Fruit fly (Drosophila melanogaster) whole organism, embryonic: ENCODE results near the gene CG13000.

ENCODE experiments used
- Abd-B ChIP-seq: fragments of 200-800 bp; sonication (Bioruptor generic); optimal IDR thresholded peaks from 2 replicates; lab custom pipeline; 2018; ENCODE audit warnings: missing biosample characterization, mild to moderate bottlenecking, missing genetic modification characterization, moderate library complexity
- Atf3 ChIP-seq: fragments of 200-800 bp; sonication (Bioruptor generic); optimal IDR thresholded peaks from 3 replicates; lab custom pipeline; 2016; ENCODE audit warnings: missing biosample characterization, missing genetic modification characterization
- Awh ChIP-seq: fragments of 200-800 bp; sonication (Bioruptor generic); IDR thresholded peaks from 2 replicates; pipeline ENCODE4, ENCODE4 v1.3.6; 2022; ENCODE audit warnings: missing biosample characterization, missing genetic modification characterization
- CG1024 ChIP-seq: fragments of 200-800 bp; sonication (Bioruptor generic); IDR thresholded peaks from 2 replicates; pipeline ENCODE4 v1.3.6; 2022; ENCODE audit warnings: missing biosample characterization, missing genetic modification characterization
- CG12769 ChIP-seq: fragments of 200-800 bp; sonication (Bioruptor generic); optimal IDR thresholded peaks from 2 replicates; lab custom pipeline; 2019; ENCODE audit warnings: missing biosample characterization, mild to moderate bottlenecking, missing genetic modification characterization, moderate library complexity
- CG12942 ChIP-seq: fragments of 200-800 bp; sonication (Bioruptor generic); optimal IDR thresholded peaks from 3 replicates; lab custom pipeline; 2016; ENCODE audit warnings: missing biosample characterization, missing genetic modification characterization
- CG13296 ChIP-seq: fragments of 200-800 bp; sonication (Bioruptor generic); optimal IDR thresholded peaks from 3 replicates; lab custom pipeline; 2018; ENCODE audit warnings: missing biosample characterization, mild to moderate bottlenecking, missing genetic modification characterization
- CG13894 ChIP-seq: fragments of 200-800 bp; sonication (Bioruptor generic); optimal IDR thresholded peaks from 3 replicates; lab custom pipeline; 2018; ENCODE audit warnings: missing biosample characterization, mild to moderate bottlenecking, missing genetic modification characterization, moderate library complexity
- CG18262 ChIP-seq: fragments of 200-800 bp; optimal IDR thresholded peaks from 3 replicates; lab custom pipeline; 2019; ENCODE audit warnings: missing biosample characterization, mild to moderate bottlenecking, missing genetic modification characterization, moderate library complexity
- CG18619 ChIP-seq: fragments of 200-800 bp; sonication (Bioruptor generic); optimal IDR thresholded peaks from 3 replicates; lab custom pipeline; 2017; ENCODE audit warnings: missing biosample characterization, mild to moderate bottlenecking, missing genetic modification characterization
- CG2116 ChIP-seq: fragments of 200-800 bp; sonication (Bioruptor generic); optimal IDR thresholded peaks from 3 replicates; lab custom pipeline; 2018; ENCODE audit warnings: missing biosample characterization, mild to moderate bottlenecking, missing genetic modification characterization
- CG2678 ChIP-seq: fragments of 200-800 bp; sonication (Bioruptor generic); optimal IDR thresholded peaks from 3 replicates; lab custom pipeline; 2019; ENCODE audit warnings: missing biosample characterization, mild to moderate bottlenecking, missing genetic modification characterization, moderate library complexity
- CG2875 ChIP-seq: fragments of 200-800 bp; sonication (Bioruptor generic); optimal IDR thresholded peaks from 2 replicates; lab custom pipeline; 2017; ENCODE audit warnings: missing biosample characterization, mild to moderate bottlenecking, missing genetic modification characterization, missing genetic modification reagents
- CG31365 ChIP-seq: fragments of 200-800 bp; sonication (Bioruptor generic); optimal IDR thresholded peaks from 2 replicates; lab custom pipeline; 2018; ENCODE audit warnings: missing biosample characterization, mild to moderate bottlenecking, missing genetic modification characterization
- CG4730 ChIP-seq: fragments of 200-800 bp; sonication (Bioruptor generic); IDR thresholded peaks from 2 replicates; pipeline ENCODE4 v1.3.6; 2022; ENCODE audit warnings: missing biosample characterization, missing genetic modification characterization
- CG5245 ChIP-seq: fragments of 200-800 bp; sonication (Bioruptor generic); optimal IDR thresholded peaks from 3 replicates; lab custom pipeline; 2016; ENCODE audit warnings: missing biosample characterization, missing genetic modification characterization
- CG7839 ChIP-seq: fragments of 200-800 bp; sonication (Bioruptor generic); optimal IDR thresholded peaks from 3 replicates; lab custom pipeline; 2018; ENCODE audit warnings: missing biosample characterization, mild to moderate bottlenecking, missing genetic modification characterization, moderate library complexity
- CG8281 ChIP-seq: fragments of 200-800 bp; sonication (Bioruptor generic); optimal IDR thresholded peaks from 2 replicates; lab custom pipeline; 2018; ENCODE audit warnings: missing biosample characterization, mild to moderate bottlenecking, missing genetic modification characterization, moderate library complexity
- CG8290 ChIP-seq, 3 experiments: fragments of 200-800 bp; sonication (Bioruptor generic); optimal IDR thresholded peaks; 2 replicates each; lab custom pipeline; 2016 to 2019; ENCODE audit warnings: missing biosample characterization in 3 of 3, missing genetic modification characterization in 3 of 3, mild to moderate bottlenecking in 2 of 3, moderate library complexity in 1 of 3
- CG9215 ChIP-seq: fragments of 200-800 bp; sonication (Bioruptor generic); IDR thresholded peaks from 2 replicates; pipeline ENCODE4 v1.3.6; 2022; ENCODE audit warnings: missing biosample characterization, missing genetic modification characterization
- CG9876 ChIP-seq: fragments of 200-800 bp; sonication (Bioruptor generic); optimal IDR thresholded peaks from 2 replicates; lab custom pipeline; 2016; ENCODE audit warnings: missing biosample characterization, missing genetic modification characterization
- CkIIα-i1 ChIP-seq: fragments of 200-800 bp; sonication (Bioruptor generic); IDR thresholded peaks from 2 replicates; pipeline ENCODE4 v1.3.6; 2022; ENCODE audit warnings: missing biosample characterization, missing genetic modification characterization
- Doc2 ChIP-seq: fragments of 200-800 bp; sonication (Bioruptor generic); IDR thresholded peaks from 2 replicates; pipeline ENCODE4 v1.3.6; 2022; ENCODE audit warnings: missing biosample characterization, missing genetic modification characterization
- ERR ChIP-seq: fragments of 200-800 bp; sonication (Bioruptor generic); optimal IDR thresholded peaks from 2 replicates; lab custom pipeline; 2016; ENCODE audit warnings: missing biosample characterization, missing genetic modification characterization
- H2.0 ChIP-seq: fragments of 200-800 bp; sonication (Bioruptor generic); IDR thresholded peaks from 2 replicates; pipeline ENCODE4 v1.3.6; 2022; ENCODE audit warnings: missing biosample characterization, missing genetic modification characterization
- Hr78 ChIP-seq, 2 experiments: fragments of 200-800 bp in 1 of 2; fragments of >200 bp in 1 of 2; sonication (Bioruptor generic) in 1 of 2; optimal IDR thresholded peaks; 2 replicates each; lab custom pipeline; 2017 to 2019; ENCODE audit warnings: missing biosample characterization in 2 of 2, missing genetic modification characterization in 2 of 2, mild to moderate bottlenecking in 1 of 2, moderate library complexity in 1 of 2
- Hsf ChIP-seq: fragments of 200-800 bp; sonication (Bioruptor generic); optimal IDR thresholded peaks from 3 replicates; lab custom pipeline; 2016; ENCODE audit warnings: missing biosample characterization, missing genetic modification characterization
- Kr ChIP-seq: fragments of 200-800 bp; sonication (Bioruptor generic); optimal IDR thresholded peaks from 2 replicates; lab custom pipeline; 2017; ENCODE audit warnings: missing biosample characterization, mild to moderate bottlenecking, missing genetic modification characterization
- Sox102F ChIP-seq: fragments of 200-800 bp; sonication (Bioruptor generic); optimal IDR thresholded peaks from 2 replicates; lab custom pipeline; 2018; ENCODE audit warnings: missing biosample characterization, mild to moderate bottlenecking, missing genetic modification characterization, moderate library complexity
- Sry-β ChIP-seq: fragments of 200-800 bp; sonication (Bioruptor generic); optimal IDR thresholded peaks from 2 replicates; lab custom pipeline; 2018; ENCODE audit warnings: missing biosample characterization, mild to moderate bottlenecking, missing genetic modification characterization, moderate library complexity
- Ssrp ChIP-seq: fragments of 200-800 bp; sonication (Bioruptor generic); optimal IDR thresholded peaks from 2 replicates; lab custom pipeline; 2018; ENCODE audit warnings: missing biosample characterization, mild to moderate bottlenecking, missing genetic modification characterization, moderate library complexity
- ara ChIP-seq: fragments of 200-800 bp; sonication (Bioruptor generic); IDR thresholded peaks from 2 replicates; pipeline ENCODE4 v1.3.6; 2022; ENCODE audit warnings: missing biosample characterization, missing genetic modification characterization
- bcd ChIP-seq: fragments of 200-800 bp; sonication (Bioruptor generic); optimal IDR thresholded peaks from 2 replicates; lab custom pipeline; 2017; ENCODE audit warnings: missing biosample characterization, mild to moderate bottlenecking, missing genetic modification characterization
- bsh ChIP-seq, 2 experiments: fragments of 200-800 bp; sonication (Bioruptor generic); optimal IDR thresholded peaks; 2 replicates each; lab custom pipeline; 2017 to 2018; ENCODE audit warnings: mild to moderate bottlenecking in 2 of 2, missing biosample characterization in 2 of 2, missing genetic modification characterization in 2 of 2, moderate library complexity in 1 of 2
- cwo ChIP-seq: fragments of 200-800 bp; sonication (Bioruptor generic); optimal IDR thresholded peaks from 3 replicates; lab custom pipeline; 2017; ENCODE audit warnings: missing biosample characterization, missing genetic modification characterization, mild to moderate bottlenecking, moderate library complexity, missing genetic modification reagents
- dmrt99B ChIP-seq: fragments of 200-800 bp; sonication (Bioruptor generic); optimal IDR thresholded peaks from 2 replicates; lab custom pipeline; 2018; ENCODE audit warnings: missing biosample characterization, mild to moderate bottlenecking, missing genetic modification characterization, moderate library complexity
- eyg ChIP-seq: fragments of 200-800 bp; sonication (Bioruptor generic); optimal IDR thresholded peaks from 3 replicates; lab custom pipeline; 2016; ENCODE audit warnings: missing biosample characterization, missing genetic modification characterization
- gem ChIP-seq: fragments of 200-800 bp; sonication (Bioruptor generic); optimal IDR thresholded peaks from 2 replicates; lab custom pipeline; 2019; ENCODE audit warnings: missing biosample characterization, mild to moderate bottlenecking, missing genetic modification characterization, moderate library complexity
- ham ChIP-seq: fragments of 200-800 bp; sonication (Bioruptor generic); IDR thresholded peaks from 2 replicates; pipeline ENCODE4 v1.3.6; 2022; ENCODE audit warnings: missing biosample characterization, missing genetic modification characterization
- hkb ChIP-seq, 2 experiments: fragments of 200-800 bp in 1 of 2; fragments of >200 bp in 1 of 2; sonication (Bioruptor generic) in 1 of 2; IDR thresholded peaks in 1 of 2; optimal IDR thresholded peaks in 1 of 2; 2 replicates each; pipeline versions ENCODE4 v1.3.6 to Lab custom; 2017 to 2022; ENCODE audit warnings: missing biosample characterization in 1 of 2, missing genetic modification characterization in 1 of 2
- kah ChIP-seq: fragments of 200-800 bp; sonication (Bioruptor generic); optimal IDR thresholded peaks from 2 replicates; lab custom pipeline; 2018; ENCODE audit warnings: missing biosample characterization, mild to moderate bottlenecking, missing genetic modification characterization
- lov ChIP-seq, 2 experiments: fragments of 200-800 bp in 1 of 2; fragments of >200 bp in 1 of 2; sonication (Bioruptor generic) in 1 of 2; IDR thresholded peaks in 1 of 2; optimal IDR thresholded peaks in 1 of 2; 2 replicates in 1 of 2; 3 replicates in 1 of 2; pipeline versions ENCODE4 v1.3.6 to Lab custom; 2017 to 2022; ENCODE audit warnings: missing biosample characterization in 1 of 2, missing genetic modification characterization in 1 of 2
- org-1 ChIP-seq: fragments of 200-800 bp; sonication (Bioruptor generic); optimal IDR thresholded peaks from 2 replicates; lab custom pipeline; 2017; ENCODE audit warnings: missing biosample characterization, missing genetic modification characterization
- pho ChIP-seq: fragments of 200-800 bp; sonication (Bioruptor generic); optimal IDR thresholded peaks from 2 replicates; lab custom pipeline; 2016; ENCODE audit warnings: missing biosample characterization, missing genetic modification characterization
- ranshi ChIP-seq: fragments of 200-800 bp; sonication (Bioruptor generic); IDR thresholded peaks from 2 replicates; pipeline ENCODE4 v1.3.6; 2022; ENCODE audit warnings: missing biosample characterization, missing genetic modification characterization
- row ChIP-seq: fragments of 200-800 bp; sonication (Bioruptor generic); IDR thresholded peaks from 3 replicates; pipeline ENCODE4 v1.3.6; 2022; ENCODE audit warnings: missing biosample characterization, missing genetic modification characterization
- sens ChIP-seq: fragments of 200-800 bp; sonication (Bioruptor generic); peaks from one replicate; lab custom pipeline; 2016; ENCODE audit warnings: missing biosample characterization, missing genetic modification characterization
- tx ChIP-seq: fragments of 200-800 bp; sonication (Bioruptor generic); optimal IDR thresholded peaks from 2 replicates; lab custom pipeline; 2016; ENCODE audit warnings: missing biosample characterization, missing genetic modification characterization
- yki ChIP-seq: fragments of >200 bp; optimal IDR thresholded peaks from 3 replicates; lab custom pipeline; 2018
- zf30C ChIP-seq: fragments of 200-800 bp; sonication (Bioruptor generic); optimal IDR thresholded peaks from 3 replicates; lab custom pipeline; 2018; ENCODE audit warnings: missing biosample characterization, mild to moderate bottlenecking, missing genetic modification characterization

Gene CG13000

dm6 chrX:16945414-16945813 is 2.9 kb downstream of the CG13000 start (continued):
- TF ChIP-seq kah (GFP tag; lab: Kevin White, UChicago), result no peak
- peak; percentile 13 to 39 for TF ChIP-seq bsh (GFP tag; optimal IDR thresholded peaks at IDR 0.05; lab: Kevin White, UChicago)
- TF ChIP-seq CG13296 (GFP tag; lab: Kevin White, UChicago), result no peak
- TF ChIP-seq cwo (GFP tag; lab: Kevin White, UChicago), result no peak
- no peak for TF ChIP-seq CG2875
- TF ChIP-seq CG13894 (tag; lab: Kevin White, UChicago), result no peak
- TF ChIP-seq sens (GFP tag; lab: Kevin White, UChicago), result peak; percentile 4
- TF ChIP-seq CG12942 (GFP tag; lab: Kevin White, UChicago), result no peak
- no peak for TF ChIP-seq CkIIα-i1 (GFP tag; lab: Robert Waterston, UW)
- TF ChIP-seq tx (GFP tag; lab: Kevin White, UChicago), result no peak
- TF ChIP-seq CG2678, result no peak
- TF ChIP-seq CG9215 (GFP tag; lab: Robert Waterston, UW), result no peak
- no peak for TF ChIP-seq ham (GFP tag; lab: Robert Waterston, UW)
- TF ChIP-seq CG31365 (tag; lab: Kevin White, UChicago), result no peak
- TF ChIP-seq Sox102F (GFP tag; lab: Kevin White, UChicago), result peak; percentile 42
- no peak for TF ChIP-seq Hsf (GFP tag; lab: Kevin White, UChicago)
- TF ChIP-seq CG4730 (GFP tag; lab: Robert Waterston, UW), result no peak
- TF ChIP-seq Atf3, result no peak
- no peak for TF ChIP-seq ERR
- TF ChIP-seq gem (tag; lab: Kevin White, UChicago), result peak; percentile 31
- TF ChIP-seq Awh (GFP tag; lab: Robert Waterston, UW), result no peak
- TF ChIP-seq Abd-B, result no peak
- no peak for TF ChIP-seq Kr (GFP tag; lab: Kevin White, UChicago)
- no peak for TF ChIP-seq lov (optimal IDR thresholded peaks at IDR 0.05; lab: Kevin White, UChicago)
- no peak for TF ChIP-seq lov (GFP tag; IDR thresholded peaks at IDR 0.05; lab: Robert Waterston, UW)
- no peak for TF ChIP-seq CG7839 (tag; lab: Kevin White, UChicago)
- TF ChIP-seq ranshi, result no peak
- no peak for TF ChIP-seq bcd (GFP tag; lab: Kevin White, UChicago)
- no peak for TF ChIP-seq Hr78 (GFP tag; optimal IDR thresholded peaks at IDR 0.05; lab: Kevin White, UChicago)
- TF ChIP-seq hkb (optimal IDR thresholded peaks at IDR 0.05; lab: Kevin White, UChicago), result no peak
- TF ChIP-seq hkb (GFP tag; IDR thresholded peaks at IDR 0.05; lab: Robert Waterston, UW), result no peak
- TF ChIP-seq CG18262 (tag; lab: Kevin White, UChicago), result peak; percentile 1
- peak; percentile 7 for TF ChIP-seq Ssrp (tag; lab: Kevin White, UChicago)
- no peak for TF ChIP-seq Sry-β (GFP tag; lab: Kevin White, UChicago)
- no peak for TF ChIP-seq dmrt99B
- TF ChIP-seq CG12769 (tag; lab: Kevin White, UChicago), result no peak
- TF ChIP-seq CG1024, result no peak
- no peak for TF ChIP-seq CG2116
- TF ChIP-seq CG8290 (GFP tag; optimal IDR thresholded peaks at IDR 0.05; lab: Kevin White, UChicago), result no peak
- TF ChIP-seq CG8290 (tag; optimal IDR thresholded peaks at IDR 0.05; lab: Kevin White, UChicago), result no peak
- no peak for TF ChIP-seq eyg (GFP tag; lab: Kevin White, UChicago)
- no peak for TF ChIP-seq yki (lab: Kevin White, UChicago)
- TF ChIP-seq CG18619 (GFP tag; lab: Kevin White, UChicago), result no peak
- TF ChIP-seq row (GFP tag; lab: Robert Waterston, UW), result 0 out of 3 replicates have a peak, but pooled peaks have one; percentile 9
- no peak for TF ChIP-seq CG9876
- TF ChIP-seq CG5245 (GFP tag; lab: Kevin White, UChicago), result no peak
- TF ChIP-seq org-1 (GFP tag; lab: Kevin White, UChicago), result no peak
- no peak for TF ChIP-seq Doc2
- 0 out of 2 replicates have a peak, but pooled peaks have one; percentile 4 for TF ChIP-seq H2.0
- no peak for TF ChIP-seq pho (GFP tag; lab: Kevin White, UChicago)
- TF ChIP-seq zf30C (GFP tag; lab: Kevin White, UChicago), result no peak
- no peak for TF ChIP-seq CG8281 (tag; lab: Kevin White, UChicago)
- TF ChIP-seq ara (GFP tag; lab: Robert Waterston, UW), result no peak
